Fruit fly (Drosophila melanogaster): ENCODE measurements around the gene Nasp.

The Nasp gene

DNA sequence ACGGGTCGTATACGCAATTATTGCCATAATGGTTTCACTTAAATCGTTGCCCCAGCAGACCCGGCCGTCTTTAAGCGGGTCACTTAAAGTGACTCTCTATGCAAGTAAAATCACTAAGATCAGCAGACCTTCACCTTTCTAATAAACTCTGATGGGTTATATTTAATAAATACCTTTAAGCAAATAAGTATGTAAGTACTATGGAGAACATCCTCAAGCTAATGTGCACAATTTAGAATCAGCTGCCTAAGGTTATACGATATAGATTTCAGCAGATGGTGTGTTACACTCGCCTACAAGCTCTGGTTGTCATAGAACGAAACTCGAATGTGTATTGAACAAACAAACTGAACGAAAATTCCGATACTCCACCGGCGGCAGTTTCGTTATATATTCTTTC lies 21.5 kb downstream of the Nasp start, which contains the start of gene CG8236:
Gene CG8236 (plus strand): TSS at position 301 of the 400 bp plus-strand sequence.
- TF ChIP-seq CTCF (optimal IDR thresholded peaks at IDR 0.05) (no peak), CG8478 (optimal IDR thresholded peaks at IDR 0.05) (no peak)

DNA sequence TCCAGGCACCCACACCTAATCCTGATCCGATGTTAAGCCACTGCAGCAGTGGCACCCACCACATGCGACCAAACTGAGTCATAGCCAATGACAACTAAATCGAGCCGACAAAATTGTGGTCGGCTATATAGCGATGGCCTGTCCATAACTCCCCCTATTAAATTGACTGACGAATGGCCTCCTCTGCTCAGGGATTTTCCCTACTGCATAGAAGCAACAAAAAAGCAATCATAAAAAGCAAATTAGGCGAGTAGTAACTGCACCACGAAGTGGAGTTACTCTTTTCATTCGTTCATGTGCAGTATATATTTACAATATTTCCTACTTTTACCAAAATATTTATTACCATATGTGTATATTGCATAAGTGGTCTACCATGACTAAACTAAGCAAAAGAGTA lies 25.0 kb downstream of the Nasp start, which contains the start of gene CG13318:
Gene CG13318 (minus strand): TSS at position 101 of the 400 bp plus-strand sequence.
- TF ChIP-seq CTCF (optimal IDR thresholded peaks at IDR 0.05) (no peak), CG8478 (optimal IDR thresholded peaks at IDR 0.05) (no peak)

DNA sequence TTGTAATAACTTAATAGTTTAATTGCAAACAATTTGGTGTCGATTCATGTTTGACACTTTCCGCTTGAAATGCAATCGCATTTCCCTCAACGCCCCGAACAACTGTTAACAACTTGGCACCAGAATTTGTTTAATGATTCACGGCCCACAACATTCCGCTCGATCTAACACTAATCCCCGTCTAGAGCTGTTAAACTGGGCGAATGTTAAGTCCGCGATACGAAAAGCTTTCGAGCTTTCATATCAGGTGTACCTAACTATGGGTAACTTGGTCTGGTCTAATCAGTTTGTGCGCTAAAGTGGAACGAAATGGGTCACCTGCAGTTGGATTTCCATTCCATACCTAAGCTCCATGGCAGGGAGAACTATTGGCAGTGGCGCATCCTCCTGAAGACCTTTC lies 25.5 kb downstream of the Nasp start, which contains the start of gene CG34301:
Gene CG34301 (plus strand): TSS at position 301 of the 400 bp plus-strand sequence.
- TF ChIP-seq CG8478 (optimal IDR thresholded peaks at IDR 0.05) (no peak), CTCF (optimal IDR thresholded peaks at IDR 0.05) (no peak)

DNA sequence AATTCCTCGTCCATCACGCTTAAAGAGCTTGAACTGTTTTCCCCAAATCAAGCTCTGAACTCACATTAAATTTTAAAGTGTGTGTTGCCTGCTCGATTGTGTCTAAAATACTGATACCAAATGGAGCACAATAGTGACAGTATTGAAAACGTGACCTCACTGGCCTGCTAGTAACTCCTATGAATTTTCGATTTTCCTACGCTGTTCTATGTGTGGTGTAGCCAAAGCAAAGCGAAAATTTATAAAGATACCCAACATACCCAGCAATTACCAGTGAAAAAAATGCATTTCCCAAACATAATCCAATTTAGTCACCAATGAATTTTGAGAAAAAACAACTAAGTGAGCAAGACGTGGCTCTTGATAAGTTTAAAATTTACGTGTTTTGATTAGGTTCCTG lies 32.2 kb downstream of the Nasp start, which contains the start of gene CG33191:
Gene CG33191 (minus strand): TSS at position 101 of the 400 bp plus-strand sequence.
- TF ChIP-seq CTCF (optimal IDR thresholded peaks at IDR 0.05) (no peak), CG8478 (optimal IDR thresholded peaks at IDR 0.05) (no peak)

DNA sequence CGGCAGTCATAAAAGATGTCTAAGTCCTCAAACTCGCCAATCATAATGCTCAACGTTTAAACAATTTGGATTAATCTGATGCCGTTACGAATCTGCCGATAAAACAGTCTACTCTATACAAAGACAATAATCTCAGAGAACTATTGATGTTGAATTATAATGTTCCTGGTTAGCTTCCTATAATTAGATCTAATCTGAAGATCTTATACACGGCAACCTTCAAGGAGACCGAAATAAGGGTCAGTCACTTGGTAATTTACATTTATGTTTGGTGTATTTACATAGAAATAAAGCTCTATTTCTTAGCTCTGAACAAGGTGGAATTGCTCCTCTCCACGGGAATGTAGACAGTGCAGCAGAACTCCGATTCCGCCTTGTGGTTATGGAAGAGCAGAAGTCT lies 33.1 kb downstream of the Nasp start, which contains the start of gene CG33189:
Gene CG33189 (minus strand): TSS at position 101 of the 400 bp plus-strand sequence.
- no peak for TF ChIP-seq CG8478 (optimal IDR thresholded peaks at IDR 0.05)
- no peak for TF ChIP-seq CTCF (optimal IDR thresholded peaks at IDR 0.05)

DNA sequence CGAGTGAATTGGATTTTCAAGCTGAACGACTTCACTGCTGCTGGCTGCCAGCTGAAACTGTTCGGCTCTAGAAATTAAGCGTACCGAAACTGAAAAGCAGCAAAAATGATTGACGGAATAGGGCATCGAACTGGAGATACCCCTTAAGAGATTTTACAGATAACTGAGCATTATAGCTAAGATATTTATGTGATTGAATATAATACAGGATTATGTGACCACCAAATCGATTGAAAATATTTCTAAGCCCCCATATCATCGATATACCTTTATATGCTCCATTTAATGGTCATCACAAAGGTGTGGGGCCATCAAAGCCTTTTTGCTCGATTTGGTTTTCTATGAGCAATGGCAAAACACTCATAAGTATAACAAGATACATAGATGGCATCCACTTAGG lies 37.2 kb downstream of the Nasp start:
- TF ChIP-seq CTCF (optimal IDR thresholded peaks at IDR 0.05) (no peak), CG8478 (optimal IDR thresholded peaks at IDR 0.05) (no peak)

DNA sequence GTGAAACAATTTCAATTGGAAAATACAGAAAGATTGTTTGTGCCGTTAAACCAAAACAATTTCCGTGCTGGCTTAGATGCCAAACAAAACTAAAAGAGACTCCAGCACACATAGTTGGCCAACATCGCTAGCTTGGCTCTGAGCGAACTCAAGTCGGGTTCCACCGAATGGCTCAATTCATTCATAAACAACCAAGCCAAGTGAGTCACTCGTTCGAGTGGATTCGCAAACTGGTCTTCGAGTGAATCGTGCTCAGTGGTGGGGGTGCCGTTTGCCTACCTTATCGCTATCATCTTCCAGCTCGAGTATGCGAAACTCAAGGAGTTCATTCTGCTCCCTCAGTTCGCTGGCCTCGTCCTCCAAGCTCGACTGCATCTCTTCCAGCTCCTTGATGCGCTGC lies 37.9 kb downstream of the Nasp start:
- TF ChIP-seq CTCF (optimal IDR thresholded peaks at IDR 0.05) (no peak), CG8478 (optimal IDR thresholded peaks at IDR 0.05) (no peak)

DNA sequence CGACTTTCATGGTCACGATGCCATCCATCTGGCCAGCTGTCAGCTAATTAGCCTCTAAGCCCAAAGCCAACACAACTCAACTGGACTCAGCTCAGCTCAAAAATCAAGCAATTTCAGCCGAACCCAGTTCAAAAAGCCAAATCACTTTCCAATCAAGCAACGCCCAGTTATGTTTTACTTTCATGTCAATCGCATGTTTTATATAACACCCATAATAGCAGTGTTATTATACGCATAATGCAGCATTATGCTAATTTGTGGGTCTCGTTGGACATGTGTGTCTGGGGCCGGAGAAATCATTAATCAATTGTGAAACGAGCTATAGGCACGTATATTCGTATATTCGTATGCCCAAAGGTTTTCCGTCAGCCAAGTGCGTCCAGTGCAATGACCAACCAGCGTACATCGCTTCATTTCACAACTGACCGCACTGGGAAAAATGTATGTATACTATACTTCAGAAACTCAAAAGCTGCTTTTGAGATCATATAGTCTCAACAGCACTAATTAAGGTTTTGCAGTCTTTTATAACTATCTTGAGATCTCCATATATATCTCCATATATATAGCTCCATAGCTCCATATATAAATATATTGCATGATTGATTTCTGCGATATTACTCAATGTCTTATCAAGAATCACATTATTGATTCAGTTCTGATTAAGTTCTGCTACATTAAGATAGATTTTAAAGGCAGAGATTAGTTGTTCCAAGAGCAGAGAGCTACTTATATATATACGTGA lies 40.1 kb downstream of the Nasp start:
- no peak for TF ChIP-seq CG8478 (optimal IDR thresholded peaks at IDR 0.05)
- no peak for TF ChIP-seq CTCF (optimal IDR thresholded peaks at IDR 0.05)

DNA sequence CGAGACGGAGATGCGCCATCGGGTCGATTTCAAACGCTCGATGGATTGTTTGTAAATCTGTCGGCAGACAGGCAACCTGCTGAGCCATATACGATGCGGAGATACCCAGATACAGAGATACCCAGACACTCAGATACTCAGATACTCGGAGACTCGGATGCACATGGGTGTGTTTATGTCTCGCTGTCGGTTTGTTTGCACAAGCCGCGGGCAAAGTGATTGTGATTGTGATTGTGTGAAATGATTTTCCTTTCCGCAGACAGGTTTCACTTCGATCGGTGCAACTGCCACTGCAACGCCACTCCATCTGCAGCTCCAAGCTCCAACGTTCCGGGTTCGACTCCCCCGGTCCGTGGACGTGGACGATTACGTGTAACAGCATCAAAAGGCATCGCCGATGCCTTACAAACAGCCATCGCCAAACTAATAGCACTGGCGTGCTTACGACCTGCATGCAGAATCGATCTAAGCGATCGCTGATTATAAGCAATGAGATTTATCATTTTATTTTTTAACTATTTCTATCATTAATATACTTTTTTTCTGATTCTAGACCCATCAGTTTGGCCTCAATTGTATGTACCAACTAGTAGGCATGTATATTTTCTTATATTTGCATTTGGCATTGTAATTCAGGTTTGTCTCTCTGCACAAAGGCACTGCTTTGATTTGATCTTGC lies 41.3 kb downstream of the Nasp start:
- TF ChIP-seq CG8478 (optimal IDR thresholded peaks at IDR 0.05) (no peak), CTCF (optimal IDR thresholded peaks at IDR 0.05) (no peak)

DNA sequence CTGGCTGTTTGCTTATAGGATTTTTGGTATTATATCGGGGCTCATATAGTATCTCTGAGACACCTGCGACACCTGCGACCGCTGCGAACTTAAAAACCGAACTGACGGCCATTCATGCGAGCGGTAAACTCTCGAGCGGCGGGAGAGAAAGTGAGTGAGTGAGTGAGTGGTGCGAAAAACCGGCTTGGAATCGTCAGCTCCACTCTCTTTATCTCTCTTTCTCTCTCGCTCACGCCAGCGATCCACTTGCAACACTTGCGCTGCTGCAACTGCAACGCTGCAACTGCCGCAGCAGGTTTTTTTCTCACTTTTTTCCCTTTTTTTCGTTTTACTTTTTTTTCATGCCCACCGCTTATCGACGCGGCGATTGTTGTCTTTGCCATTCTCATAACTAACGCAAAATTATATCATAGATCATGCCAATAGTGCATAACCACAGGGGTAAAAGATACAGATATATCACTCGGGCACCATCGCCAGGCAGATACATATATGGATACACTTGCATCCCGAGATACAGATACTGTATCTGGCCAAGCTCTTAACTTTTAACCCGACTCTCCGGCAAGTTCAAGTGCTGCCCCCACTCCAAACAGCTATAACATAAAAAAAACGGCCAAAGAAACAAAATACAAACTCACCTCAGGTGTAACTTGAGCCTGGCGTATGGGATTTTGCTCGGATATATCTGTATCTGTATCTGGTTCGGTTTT lies 45.0 kb downstream of the Nasp start:
- TF ChIP-seq CTCF (optimal IDR thresholded peaks at IDR 0.05): no peak
- TF ChIP-seq CG8478 (optimal IDR thresholded peaks at IDR 0.05): no peak

DNA sequence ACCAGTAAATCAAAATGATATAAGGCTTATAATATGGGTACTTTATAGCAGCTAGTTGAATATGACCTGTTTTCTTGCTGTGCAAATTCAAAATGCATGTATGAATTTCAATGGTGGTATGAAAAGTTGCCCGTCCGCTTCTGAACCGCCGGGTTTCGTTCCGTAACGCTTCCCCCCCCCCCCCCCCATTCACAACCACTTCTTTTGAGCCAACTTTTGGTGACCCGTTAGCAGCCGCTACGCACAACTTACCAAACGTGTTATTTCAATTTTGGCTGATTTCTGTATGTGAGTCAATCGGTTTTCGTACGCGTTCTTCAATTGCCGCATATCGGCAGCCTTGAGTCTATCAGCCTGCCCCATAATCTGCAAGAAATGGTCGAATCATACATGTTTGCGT lies 46.1 kb downstream of the Nasp start:
- no peak for TF ChIP-seq CG8478 (optimal IDR thresholded peaks at IDR 0.05)

DNA sequence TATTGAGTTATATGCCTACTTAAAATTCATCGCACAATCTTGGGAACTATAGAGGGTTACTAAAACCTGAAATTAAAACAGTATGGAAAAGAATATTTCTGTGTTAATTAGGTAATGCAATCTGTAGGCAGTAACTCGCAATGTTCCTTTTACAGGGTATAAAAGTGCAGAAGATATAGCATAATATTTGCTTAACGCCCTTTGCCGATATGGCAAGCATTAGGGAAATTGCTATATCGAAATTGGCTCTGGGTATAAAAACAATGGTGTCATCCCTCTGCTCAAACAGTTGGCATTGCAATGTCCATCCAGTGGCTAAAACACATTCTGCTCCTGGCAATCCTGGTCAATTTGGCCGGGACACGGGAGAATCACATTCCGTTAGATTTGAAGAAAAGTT lies 46.8 kb downstream of the Nasp start, which contains the start of gene Ir85a:
Gene Ir85a (plus strand): TSS at position 301 of the 400 bp plus-strand sequence.
- TF ChIP-seq CG8478 (optimal IDR thresholded peaks at IDR 0.05): no peak
- no peak for TF ChIP-seq CTCF (optimal IDR thresholded peaks at IDR 0.05)

DNA sequence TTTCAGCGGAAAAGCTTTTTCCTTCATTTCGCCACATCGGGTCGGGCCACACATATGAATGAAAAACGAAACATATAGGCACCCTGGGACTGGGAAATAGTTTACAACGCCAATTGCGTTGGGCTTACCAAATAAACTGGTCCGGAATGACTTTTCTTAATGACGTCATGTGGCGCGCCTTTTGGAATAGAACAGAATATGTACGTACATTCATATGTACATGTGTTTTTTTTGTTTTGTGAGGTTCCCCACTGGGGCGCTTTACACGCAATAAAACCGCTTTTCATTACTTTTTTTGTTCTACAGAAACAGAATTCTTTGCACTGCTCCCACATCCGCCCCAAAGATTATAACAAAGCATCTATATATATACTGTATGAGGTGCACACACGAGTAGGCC lies 50.7 kb downstream of the Nasp start:
- TF ChIP-seq CG8478 (optimal IDR thresholded peaks at IDR 0.05) (no peak), CTCF (optimal IDR thresholded peaks at IDR 0.05) (no peak)

DNA sequence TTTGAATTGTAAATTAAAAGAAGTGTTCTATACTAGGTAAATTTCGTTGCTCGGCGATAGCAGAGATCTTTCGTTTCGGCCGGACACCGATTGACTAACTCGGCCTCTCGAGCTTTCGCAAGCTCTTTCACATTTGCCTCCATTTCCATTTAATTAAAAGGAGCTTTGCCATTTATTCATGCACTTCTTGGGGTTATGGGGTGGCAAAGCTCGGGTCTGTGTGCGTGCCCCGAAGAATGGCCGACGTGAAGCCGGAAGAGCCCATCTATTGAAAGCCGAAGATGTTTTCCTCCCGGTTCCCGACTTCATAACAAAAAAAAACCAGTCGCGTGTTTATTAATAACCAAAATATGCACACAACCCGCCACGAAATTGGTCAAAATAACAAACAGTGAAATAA lies 52.3 kb downstream of the Nasp start:
- TF ChIP-seq CG8478 (optimal IDR thresholded peaks at IDR 0.05) (no peak), CTCF (optimal IDR thresholded peaks at IDR 0.05) (no peak)

DNA sequence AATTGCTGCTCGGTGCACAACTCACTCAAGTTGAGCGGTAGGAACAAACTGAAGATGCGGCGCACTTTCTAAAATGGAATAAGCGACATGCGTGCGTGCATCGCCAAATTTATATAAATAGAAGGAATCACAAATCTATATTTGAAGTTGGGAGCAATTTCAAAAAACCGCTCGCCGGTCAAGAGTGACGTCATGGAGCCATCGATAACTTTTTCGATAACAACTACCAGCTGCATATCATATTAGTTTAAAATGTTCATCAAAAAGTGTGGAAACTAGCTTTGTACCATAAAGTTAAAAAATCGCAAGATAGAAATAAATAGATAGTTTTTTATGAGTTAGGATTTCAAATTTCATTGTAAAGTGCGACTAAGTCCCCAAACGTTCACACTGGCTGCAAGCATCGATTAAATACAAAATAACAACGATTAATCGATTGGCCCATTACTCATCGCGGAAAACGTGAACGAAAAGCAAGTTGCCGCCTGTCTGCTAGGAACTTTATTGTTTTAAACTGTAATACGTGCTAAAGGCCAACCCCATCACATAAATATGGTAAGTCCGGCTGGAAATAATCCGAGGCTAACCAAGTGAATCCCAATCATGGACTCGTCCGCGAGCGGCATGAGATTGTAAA lies 53.6 kb downstream of the Nasp start, which contains the start of the genes Pif1A, Pif1B and CCT7:
Gene Pif1A (minus strand): TSS at position 51 of the 637 bp plus-strand sequence.
Gene Pif1B (minus strand): TSS at position 51 of the 637 bp plus-strand sequence.
Gene CCT7 (plus strand): TSS at position 439 of the 637 bp plus-strand sequence.
- TF ChIP-seq CG8478 (optimal IDR thresholded peaks at IDR 0.05) (no peak), CTCF (optimal IDR thresholded peaks at IDR 0.05) (no peak)
